Worm (Caenorhabditis elegans): ENCODE measurements around the gene chil-6.

Gene chil-6

DNA sequence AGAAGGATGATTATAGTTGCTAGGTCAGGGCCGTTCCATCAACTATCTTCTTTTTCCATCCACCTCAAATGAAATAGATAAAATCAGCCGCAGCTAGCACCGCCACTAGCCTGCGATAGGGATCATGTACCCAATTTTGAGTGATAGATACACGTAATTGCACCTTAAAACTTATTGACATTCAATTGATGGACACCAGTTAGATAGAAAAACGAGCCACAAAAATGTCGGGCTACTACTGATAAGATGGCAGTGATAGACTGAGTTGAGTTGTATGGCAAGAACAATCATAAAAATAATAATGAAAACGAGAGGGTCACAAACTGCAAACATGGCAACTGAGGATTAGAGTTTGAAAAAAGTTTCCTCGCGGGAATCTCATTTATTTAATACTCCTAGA lies 34.1 kb upstream of the chil-6 start:
- TF ChIP-seq efl-1 (optimal IDR thresholded peaks at IDR 0.05): no peak
- TF ChIP-seq efl-1 (GFP tag; optimal IDR thresholded peaks at IDR 0.05 in 1 of 2): peak in 1 of 2 experiments; percentile 90
- peak; percentile 1 for TF ChIP-seq nhr-85 (tag)
- TF ChIP-seq unc-86 (tag; optimal IDR thresholded peaks at IDR 0.05): no peak

ce11 chrII:9891031-9891689 lies 33.5 kb upstream of the chil-6 start, which contains the start of gene vgln-1:
Gene vgln-1, minus strand, starts transcription at chrII:9891081.
- TF ChIP-seq pax-3 (tag; optimal IDR thresholded peaks at IDR 0.05) (no peak), unc-30 (tag; optimal IDR thresholded peaks at IDR 0.05) (no peak), nhr-20 (tag; optimal IDR thresholded peaks at IDR 0.05) (no peak), egl-13 (tag; optimal IDR thresholded peaks at IDR 0.05) (no peak), vab-15 (tag; optimal IDR thresholded peaks at IDR 0.05) (no peak), C04F5.9 (tag; optimal IDR thresholded peaks at IDR 0.05) (no peak), blmp-1 (tag; optimal IDR thresholded peaks at IDR 0.05) (peak; percentile 74), unc-62 (GFP tag; optimal IDR thresholded peaks at IDR 0.05) (no peak), irx-1 (tag; optimal IDR thresholded peaks at IDR 0.05) (no peak), unc-98 (GFP tag; IDR thresholded peaks at IDR 0.05) (no peak), lin-35 (GFP tag; optimal IDR thresholded peaks at IDR 0.05) (no peak), nhr-84 (tag; optimal IDR thresholded peaks at IDR 0.05) (no peak), fkh-4 (tag; optimal IDR thresholded peaks at IDR 0.05; ENCODE audit: borderline replicate concordance) (no peak), tbx-2 (tag; optimal IDR thresholded peaks at IDR 0.05) (no peak), lsy-2 (tag; optimal IDR thresholded peaks at IDR 0.05) (peak in 1 of 2 experiments; percentile 39), lin-15B (tag; optimal IDR thresholded peaks at IDR 0.05) (no peak), efl-1 (optimal IDR thresholded peaks at IDR 0.05) (peak; percentile 5 to 23), efl-1 (GFP tag; optimal IDR thresholded peaks at IDR 0.05 in 1 of 2) (peak in 1 of 2 experiments; percentile 77), lin-14 (GFP tag; optimal IDR thresholded peaks at IDR 0.05) (peak; percentile 59), egl-27 (tag; optimal IDR thresholded peaks at IDR 0.05) (no peak), nhr-71 (tag; optimal IDR thresholded peaks at IDR 0.05) (no peak), zip-4 (GFP tag; optimal IDR thresholded peaks at IDR 0.05) (no peak), mep-1 (tag; optimal IDR thresholded peaks at IDR 0.05) (no peak), swsn-7 (tag; optimal IDR thresholded peaks at IDR 0.05) (no peak), snpc-4 (tag; optimal IDR thresholded peaks at IDR 0.05) (no peak), elt-2 (tag; optimal IDR thresholded peaks at IDR 0.05) (no peak), ceh-82 (tag; optimal IDR thresholded peaks at IDR 0.05) (no peak)

DNA sequence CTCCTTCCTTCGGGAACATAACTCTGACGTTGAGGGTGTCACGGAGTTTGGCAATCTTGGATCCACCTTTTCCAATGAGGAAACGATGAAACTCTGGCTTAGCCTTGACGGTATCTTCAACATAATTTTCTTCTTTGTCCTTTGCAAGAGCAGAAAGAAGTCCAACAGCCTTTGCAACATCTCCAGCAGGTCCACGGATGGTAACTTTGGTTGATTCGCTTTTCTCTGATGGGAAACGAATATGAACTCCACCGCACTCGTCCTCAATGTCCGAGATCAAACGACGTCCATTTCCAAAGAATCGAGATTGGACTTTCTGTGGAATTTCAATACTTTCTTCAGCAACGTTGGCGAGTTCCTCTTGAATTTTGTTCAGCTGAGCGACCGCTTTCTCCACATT lies 30.9 kb upstream of the chil-6 start:
- no peak for TF ChIP-seq nhr-77 (tag; optimal IDR thresholded peaks at IDR 0.05)

DNA sequence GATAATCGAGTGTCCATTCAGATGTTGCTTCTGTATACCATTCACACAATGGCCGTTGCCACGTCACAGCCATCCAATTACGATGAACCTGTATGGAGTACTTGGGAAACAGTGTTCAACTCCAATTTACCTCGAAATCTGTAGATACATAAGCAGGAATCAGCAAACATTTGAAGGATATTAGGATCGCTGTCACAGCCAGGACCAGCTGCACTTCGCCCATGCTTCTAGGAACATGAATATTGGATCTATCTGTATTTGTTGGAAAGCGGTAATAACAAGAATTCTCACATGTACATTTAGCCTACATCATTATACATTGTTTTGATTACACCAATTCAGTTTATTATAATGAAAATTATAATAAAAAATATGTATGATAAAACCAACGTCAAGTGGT lies 28.5 kb upstream of the chil-6 start, which contains the start of gene algn-8:
TSS of gene algn-8 (minus strand) at position 227 of the 400 bp plus-strand sequence.
- TF ChIP-seq xbp-1 (tag; optimal IDR thresholded peaks at IDR 0.05) (no peak), lin-14 (GFP tag; optimal IDR thresholded peaks at IDR 0.05) (no peak), dpl-1 (GFP tag; optimal IDR thresholded peaks at IDR 0.05) (no peak), elt-3 (tag; optimal IDR thresholded peaks at IDR 0.05) (no peak), snu-23 (GFP tag; optimal IDR thresholded peaks at IDR 0.05) (no peak), jun-1 (tag; optimal IDR thresholded peaks at IDR 0.05) (no peak), nhr-84 (tag; optimal IDR thresholded peaks at IDR 0.05) (no peak), isw-1 (GFP tag; IDR thresholded peaks at IDR 0.05) (no peak), rnt-1 (tag; optimal IDR thresholded peaks at IDR 0.05) (no peak), snpc-4 (tag; optimal IDR thresholded peaks at IDR 0.05) (no peak), ceh-88 (GFP tag; IDR thresholded peaks at IDR 0.05) (no peak), nhr-11 (tag; optimal IDR thresholded peaks at IDR 0.05) (no peak), pag-3 (tag; optimal IDR thresholded peaks at IDR 0.05; ENCODE audit: borderline replicate concordance, insufficient read depth) (no peak), lsy-2 (tag; optimal IDR thresholded peaks at IDR 0.05) (no peak), Y116A8C.19 (tag; optimal IDR thresholded peaks at IDR 0.05; ENCODE audit: borderline replicate concordance) (no peak)
